Fruit fly (Drosophila melanogaster) whole organism, embryonic: ENCODE measurements around the gene PpV.

Experiments used
- ATbp ChIP-seq: fragments of 200-800 bp; sonication (Bioruptor generic); optimal IDR thresholded peaks from 2 replicates; lab custom pipeline; 2017; ENCODE audit warnings: missing biosample characterization, mild to moderate bottlenecking, missing genetic modification characterization, missing genetic modification reagents
- Antp ChIP-seq: fragments of 200-800 bp; sonication (Bioruptor generic); optimal IDR thresholded peaks from 3 replicates; lab custom pipeline; 2016; ENCODE audit warnings: missing biosample characterization, missing genetic modification characterization
- Bteb2 ChIP-seq: fragments of 200-800 bp; sonication (Bioruptor generic); optimal IDR thresholded peaks from 2 replicates; lab custom pipeline; 2016; ENCODE audit warnings: missing biosample characterization, missing genetic modification characterization
- CG10543 ChIP-seq: fragments of 200-800 bp; sonication (Bioruptor generic); optimal IDR thresholded peaks from 3 replicates; lab custom pipeline; 2017; ENCODE audit warnings: missing biosample characterization, mild to moderate bottlenecking, missing genetic modification characterization, moderate library complexity
- CG11695 ChIP-seq: fragments of 200-800 bp; sonication (Bioruptor generic); IDR thresholded peaks from 3 replicates; pipeline ENCODE4 v1.3.6; 2022; ENCODE audit warnings: missing biosample characterization, missing genetic modification characterization
- CG15073 ChIP-seq: fragments of 200-800 bp; sonication (Bioruptor generic); optimal IDR thresholded peaks from 2 replicates; lab custom pipeline; 2016; ENCODE audit warnings: missing biosample characterization, missing genetic modification characterization
- CG16779 ChIP-seq: fragments of 200-800 bp; sonication (Bioruptor generic); IDR thresholded peaks from 2 replicates; pipeline ENCODE4 v1.3.6; 2022; ENCODE audit warnings: missing biosample characterization, missing genetic modification characterization
- CG17328 ChIP-seq: fragments of 200-800 bp; sonication (Bioruptor generic); IDR thresholded peaks from 2 replicates; pipeline ENCODE4 v1.3.6; 2022; ENCODE audit warnings: missing biosample characterization, missing genetic modification characterization
- CG18476 ChIP-seq: fragments of 200-800 bp; sonication (Bioruptor generic); optimal IDR thresholded peaks from 2 replicates; lab custom pipeline; 2016; ENCODE audit warnings: missing biosample characterization, mild to moderate bottlenecking, missing genetic modification characterization
- CG31224 ChIP-seq: fragments of 200-800 bp; sonication (Bioruptor generic); IDR thresholded peaks from 2 replicates; pipeline ENCODE4 v1.3.6; 2022; ENCODE audit warnings: missing biosample characterization, missing genetic modification characterization
- CG34376 ChIP-seq: fragments of 200-800 bp; sonication (Bioruptor generic); optimal IDR thresholded peaks from 2 replicates; lab custom pipeline; 2018; ENCODE audit warnings: missing biosample characterization, mild to moderate bottlenecking, missing genetic modification characterization
- CG4424 ChIP-seq: fragments of 200-800 bp; sonication (Bioruptor generic); optimal IDR thresholded peaks from 3 replicates; lab custom pipeline; 2016; ENCODE audit warnings: missing biosample characterization, missing genetic modification characterization
- CG4820 ChIP-seq: fragments of 200-800 bp; sonication (Bioruptor generic); optimal IDR thresholded peaks from 3 replicates; lab custom pipeline; 2016; ENCODE audit warnings: missing biosample characterization, missing genetic modification characterization
- CG6175 ChIP-seq: fragments of 200-800 bp; sonication (Bioruptor generic); IDR thresholded peaks from 3 replicates; pipeline ENCODE4 v1.3.6; 2022; ENCODE audit warnings: missing biosample characterization, missing genetic modification characterization
- CG6813 ChIP-seq: fragments of 200-800 bp; sonication (Bioruptor generic); optimal IDR thresholded peaks from 2 replicates; lab custom pipeline; 2017; ENCODE audit warnings: missing biosample characterization, missing genetic modification characterization, mild to moderate bottlenecking, moderate library complexity, missing genetic modification reagents
- CG7928 ChIP-seq: fragments of 200-800 bp; sonication (Bioruptor generic); optimal IDR thresholded peaks from 2 replicates; lab custom pipeline; 2017; ENCODE audit warnings: missing biosample characterization, mild to moderate bottlenecking, missing genetic modification characterization
- CG8290 ChIP-seq, 3 experiments: fragments of 200-800 bp; sonication (Bioruptor generic); optimal IDR thresholded peaks; 2 replicates each; lab custom pipeline; 2016 to 2019; ENCODE audit warnings: missing biosample characterization in 3 of 3, missing genetic modification characterization in 3 of 3, mild to moderate bottlenecking in 2 of 3, moderate library complexity in 1 of 3
- GATAe ChIP-seq: fragments of 200-800 bp; sonication (Bioruptor generic); conservative IDR thresholded peaks from 2 replicates; pipeline ENCODE4 v1.3.6; 2022; ENCODE audit warnings: missing biosample characterization, missing genetic modification characterization
- HmgZ ChIP-seq: fragments of 200-800 bp; sonication (Bioruptor generic); optimal IDR thresholded peaks from 2 replicates; lab custom pipeline; 2018; ENCODE audit warnings: missing biosample characterization, mild to moderate bottlenecking, missing genetic modification characterization
- Lhr ChIP-seq: fragments of 200-800 bp; sonication (Bioruptor generic); optimal IDR thresholded peaks from 3 replicates; lab custom pipeline; 2017; ENCODE audit warnings: mild to moderate bottlenecking, missing biosample characterization, missing genetic modification reagents, missing genetic modification characterization
- Med ChIP-seq: fragments of 200-800 bp; sonication (Bioruptor generic); peaks from one replicate; lab custom pipeline; 2016; ENCODE audit warnings: missing biosample characterization, missing genetic modification characterization, mild to moderate bottlenecking, inconsistent platforms, moderate library complexity
- Pdp1 ChIP-seq, 2 experiments: fragments of 200-800 bp; sonication (Bioruptor generic); optimal IDR thresholded peaks; 3 replicates each; lab custom pipeline; 2016; ENCODE audit warnings: missing biosample characterization in 2 of 2, missing genetic modification characterization in 2 of 2, mild to moderate bottlenecking in 1 of 2, moderate library complexity in 1 of 2
- Usf ChIP-seq: fragments of 200-800 bp; sonication (Bioruptor generic); optimal IDR thresholded peaks from 2 replicates; lab custom pipeline; 2017; ENCODE audit warnings: missing genotype, missing biosample characterization, missing genetic modification characterization
- ab ChIP-seq: fragments of 200-800 bp; sonication (Bioruptor generic); optimal IDR thresholded peaks from 2 replicates; lab custom pipeline; 2016; ENCODE audit warnings: missing biosample characterization, missing genetic modification characterization
- al ChIP-seq: fragments of 200-800 bp; sonication (Bioruptor generic); IDR thresholded peaks from 2 replicates; pipeline ENCODE4 v1.3.6; 2022; ENCODE audit warnings: missing biosample characterization, missing genetic modification characterization
- bowl ChIP-seq: fragments of 200-800 bp; sonication (Bioruptor generic); IDR thresholded peaks from 2 replicates; pipeline ENCODE4 v1.3.6; 2022; ENCODE audit warnings: missing biosample characterization, missing genetic modification characterization
- bsh ChIP-seq, 2 experiments: fragments of 200-800 bp; sonication (Bioruptor generic); optimal IDR thresholded peaks; 2 replicates each; lab custom pipeline; 2017 to 2018; ENCODE audit warnings: mild to moderate bottlenecking in 2 of 2, missing biosample characterization in 2 of 2, missing genetic modification characterization in 2 of 2, moderate library complexity in 1 of 2
- cad ChIP-seq: fragments of >200 bp; optimal IDR thresholded peaks from 2 replicates; lab custom pipeline; 2017; ENCODE audit warnings: missing biosample characterization, missing genetic modification characterization
- cwo ChIP-seq: fragments of 200-800 bp; sonication (Bioruptor generic); optimal IDR thresholded peaks from 3 replicates; lab custom pipeline; 2017; ENCODE audit warnings: missing biosample characterization, missing genetic modification characterization, mild to moderate bottlenecking, moderate library complexity, missing genetic modification reagents
- exex ChIP-seq: fragments of 200-800 bp; sonication (Bioruptor generic); optimal IDR thresholded peaks from 4 replicates; lab custom pipeline; 2018; ENCODE audit warnings: missing biosample characterization, mild to moderate bottlenecking, missing genetic modification characterization, moderate library complexity
- fru ChIP-seq: fragments of >200 bp; optimal IDR thresholded peaks from 2 replicates; lab custom pipeline; 2017
- lab ChIP-seq: fragments of 200-800 bp; sonication (Bioruptor generic); optimal IDR thresholded peaks from 3 replicates; lab custom pipeline; 2017; ENCODE audit warnings: missing biosample characterization, missing genetic modification characterization, mild to moderate bottlenecking, moderate library complexity, missing genetic modification reagents
- lbe ChIP-seq: fragments of 200-800 bp; sonication (Bioruptor generic); optimal IDR thresholded peaks from 2 replicates; lab custom pipeline; 2016; ENCODE audit warnings: missing biosample characterization, mild to moderate bottlenecking, missing genetic modification characterization
- lilli ChIP-seq: fragments of 200-800 bp; sonication (Bioruptor generic); optimal IDR thresholded peaks from 3 replicates; lab custom pipeline; 2016; ENCODE audit warnings: missing biosample characterization, missing genetic modification characterization
- luna ChIP-seq: fragments of 200-800 bp; sonication (Bioruptor generic); optimal IDR thresholded peaks from 2 replicates; lab custom pipeline; 2016; ENCODE audit warnings: missing biosample characterization, missing genetic modification characterization
- salm ChIP-seq: fragments of 200-800 bp; sonication (Bioruptor generic); optimal IDR thresholded peaks from 2 replicates; lab custom pipeline; 2018; ENCODE audit warnings: missing biosample characterization, mild to moderate bottlenecking, missing genetic modification characterization
- scrt ChIP-seq: fragments of 200-800 bp; sonication (Bioruptor generic); optimal IDR thresholded peaks from 2 replicates; lab custom pipeline; 2018; ENCODE audit warnings: missing biosample characterization, mild to moderate bottlenecking, missing genetic modification characterization, moderate library complexity
- sens ChIP-seq: fragments of 200-800 bp; sonication (Bioruptor generic); peaks from one replicate; lab custom pipeline; 2016; ENCODE audit warnings: missing biosample characterization, missing genetic modification characterization
- tll ChIP-seq, 2 experiments: fragments of 200-800 bp in 1 of 2; fragments of >200 bp in 1 of 2; sonication (Bioruptor generic) in 1 of 2; optimal IDR thresholded peaks; 2 replicates each; lab custom pipeline; 2017 to 2019; ENCODE audit warnings: missing biosample characterization in 2 of 2, missing genetic modification characterization in 2 of 2, mild to moderate bottlenecking in 1 of 2, moderate library complexity in 1 of 2
- z ChIP-seq: fragments of 200-800 bp; sonication (Bioruptor generic); IDR thresholded peaks from 3 replicates; pipeline ENCODE4 v1.3.6; 2022; ENCODE audit warnings: missing biosample characterization, missing genetic modification characterization
- zf30C ChIP-seq: fragments of 200-800 bp; sonication (Bioruptor generic); optimal IDR thresholded peaks from 3 replicates; lab custom pipeline; 2018; ENCODE audit warnings: missing biosample characterization, mild to moderate bottlenecking, missing genetic modification characterization

The PpV gene

DNA sequence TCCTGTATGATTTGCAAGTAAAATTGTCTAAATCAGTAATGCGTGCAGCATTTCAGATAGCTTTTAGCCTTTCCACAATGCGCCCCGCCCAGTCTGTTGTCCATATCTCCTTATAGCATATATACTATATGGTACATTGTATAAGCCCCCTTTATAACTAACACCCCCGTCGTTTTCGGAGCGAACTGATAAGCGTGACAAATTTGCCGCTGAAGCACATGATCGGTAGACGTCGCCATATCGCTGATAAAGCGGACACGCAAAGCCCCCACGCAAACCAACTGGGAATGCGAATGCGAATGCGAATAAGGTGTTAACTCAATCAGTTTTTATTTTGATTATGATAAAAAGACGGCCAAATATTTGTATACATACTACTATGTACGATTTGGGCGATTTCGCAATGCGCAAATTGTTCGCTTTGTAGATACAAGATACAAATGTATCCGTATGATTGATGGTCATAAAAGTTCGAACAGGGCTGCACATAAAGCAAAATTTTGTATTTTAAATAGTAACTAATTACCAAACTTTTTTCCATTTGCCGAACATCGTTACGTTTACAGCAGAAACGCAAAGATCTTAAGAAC, 17.5 kb downstream of the PpV start (continued):
- no peak for TF ChIP-seq bsh (GFP tag; optimal IDR thresholded peaks at IDR 0.05; lab: Kevin White, UChicago)
- no peak for TF ChIP-seq ATbp (GFP tag; lab: Kevin White, UChicago)
- peak; percentile 41 for TF ChIP-seq sens (GFP tag; lab: Kevin White, UChicago)
- peak; percentile 11; the same call in 1 of the 2 replicates for TF ChIP-seq CG31224 (GFP tag; lab: Robert Waterston, UW)
- TF ChIP-seq lilli = no peak
- no peak for TF ChIP-seq Antp (GFP tag; lab: Kevin White, UChicago)
- no peak for TF ChIP-seq CG6813 (GFP tag; lab: Kevin White, UChicago)
- no peak for TF ChIP-seq Usf (GFP tag; lab: Kevin White, UChicago)
- TF ChIP-seq CG18476 (GFP tag; lab: Kevin White, UChicago) = no peak
- TF ChIP-seq HmgZ = peak; percentile 12
- no peak for TF ChIP-seq tll (GFP tag; optimal IDR thresholded peaks at IDR 0.05; lab: Kevin White, UChicago)
- no peak for TF ChIP-seq CG4424 (GFP tag; lab: Kevin White, UChicago)
- TF ChIP-seq cad (GFP tag; lab: Kevin White, UChicago) = no peak
- TF ChIP-seq Med (GFP tag; lab: Kevin White, UChicago) = peak; percentile 51
- TF ChIP-seq CG34376 (GFP tag; lab: Kevin White, UChicago) = peak; percentile 55
- no peak for TF ChIP-seq scrt
- no peak for TF ChIP-seq CG4820 (GFP tag; lab: Kevin White, UChicago)
- TF ChIP-seq salm (tag; lab: Kevin White, UChicago) = no peak
- TF ChIP-seq lab (GFP tag; lab: Kevin White, UChicago) = peak; percentile 34
- no peak for TF ChIP-seq luna (GFP tag; lab: Kevin White, UChicago)
- TF ChIP-seq Lhr (GFP tag; lab: Kevin White, UChicago) = no peak
- TF ChIP-seq z (GFP tag; lab: Robert Waterston, UW) = no peak
- no peak for TF ChIP-seq CG16779 (GFP tag; lab: Robert Waterston, UW)
- TF ChIP-seq CG6175 = no peak
- TF ChIP-seq zf30C (GFP tag; lab: Kevin White, UChicago) = no peak
- TF ChIP-seq GATAe (GFP tag; lab: Robert Waterston, UW) = peak; percentile 45; the same call in 1 of the 2 replicates
- no peak for TF ChIP-seq Bteb2 (GFP tag; lab: Kevin White, UChicago)
- peak in 1 of 2 experiments; percentile 73 for TF ChIP-seq Pdp1 (GFP tag; optimal IDR thresholded peaks at IDR 0.05; lab: Kevin White, UChicago)
- TF ChIP-seq ab (GFP tag; lab: Kevin White, UChicago) = no peak
- no peak for TF ChIP-seq CG8290 (GFP tag; optimal IDR thresholded peaks at IDR 0.05; lab: Kevin White, UChicago)
- TF ChIP-seq CG8290 (tag; optimal IDR thresholded peaks at IDR 0.05; lab: Kevin White, UChicago) = peak in 1 of 2 experiments; percentile 4
- TF ChIP-seq fru (lab: Kevin White, UChicago) = no peak
- TF ChIP-seq CG7928 (GFP tag; lab: Kevin White, UChicago) = no peak
- no peak for TF ChIP-seq al
- TF ChIP-seq CG11695 (GFP tag; lab: Robert Waterston, UW) = no peak
- TF ChIP-seq cwo = peak; percentile 70
- no peak for TF ChIP-seq CG17328 (GFP tag; lab: Robert Waterston, UW)
- TF ChIP-seq exex (tag; lab: Kevin White, UChicago) = peak; percentile 65
- TF ChIP-seq CG10543 (GFP tag; lab: Kevin White, UChicago) = peak; percentile 39
- no peak for TF ChIP-seq CG15073
- no peak for TF ChIP-seq bowl (GFP tag; lab: Robert Waterston, UW)
- TF ChIP-seq lbe = no peak
